Worm (Caenorhabditis elegans) whole organism, L4/young adult: ENCODE measurements around the gene K09C4.10.

Experiments used
- W03F9.2 ChIP-seq: fragments of 150-350 bp; optimal IDR thresholded peaks from 2 replicates; lab custom pipeline; 2014; ENCODE audit warnings: missing biosample characterization, missing genetic modification characterization
- dao-5 ChIP-seq: sonication (generic microtip); optimal IDR thresholded peaks from 2 replicates; lab custom pipeline; 2016; ENCODE audit warnings: missing genotype, missing genetic modification characterization, moderate library complexity, missing compliant biosample characterization
- him-1 ChIP-seq: sonication (generic microtip); optimal IDR thresholded peaks from 2 replicates; lab custom pipeline; 2016; ENCODE audit warnings: missing genotype, missing genetic modification reagents, missing genetic modification characterization, missing compliant biosample characterization

- TF ChIP-seq W03F9.2 (tag; lab: Kevin White, UChicago) (no peak), dao-5 (tag; lab: Kevin White, UChicago) (no peak), him-1 (tag; lab: Kevin White, UChicago) (no peak)
Observed at ce11 chrX:3297812-3298211, 17.8 kb upstream of the K09C4.10 start.
